Fruit fly (Drosophila melanogaster) whole organism, pupa: ENCODE measurements around the gene CG12502.

Source experiments
- CG10348 ChIP-seq: fragments of 200-800 bp; sonication (Bioruptor generic); IDR thresholded peaks from 2 replicates; pipeline ENCODE4 v1.3.6; 2022; ENCODE audit warnings: missing biosample characterization, missing genetic modification characterization
- CG12605 ChIP-seq: fragments of 200-800 bp; sonication (Bioruptor generic); IDR thresholded peaks from 2 replicates; pipeline ENCODE4 v1.3.6; 2022; ENCODE audit warnings: missing biosample characterization, missing genetic modification characterization
- CG13204 ChIP-seq: fragments of 200-800 bp; sonication (Bioruptor generic); optimal IDR thresholded peaks from 2 replicates; lab custom pipeline; 2018; ENCODE audit warnings: missing biosample characterization, mild to moderate bottlenecking, missing genetic modification characterization, moderate library complexity
- CG14655 ChIP-seq: fragments of 200-800 bp; sonication (Bioruptor generic); optimal IDR thresholded peaks from 3 replicates; lab custom pipeline; 2017; ENCODE audit warnings: mild to moderate bottlenecking, missing biosample characterization, missing genetic modification reagents, missing genetic modification characterization
- CG15710 ChIP-seq: fragments of 200-800 bp; sonication (Bioruptor generic); optimal IDR thresholded peaks from 2 replicates; lab custom pipeline; 2018; ENCODE audit warnings: missing biosample characterization, mild to moderate bottlenecking, missing genetic modification characterization, moderate library complexity
- CG17806 ChIP-seq: fragments of 200-800 bp; sonication (Bioruptor generic); optimal IDR thresholded peaks from 2 replicates; lab custom pipeline; 2018; ENCODE audit warnings: missing biosample characterization, mild to moderate bottlenecking, missing genetic modification characterization, moderate library complexity
- CG32121 ChIP-seq: fragments of 200-800 bp; sonication (Bioruptor generic); IDR thresholded peaks from 2 replicates; pipeline ENCODE4 v1.3.6; 2022; ENCODE audit warnings: missing biosample characterization, missing genetic modification characterization
- CG34367 ChIP-seq: fragments of 200-800 bp; sonication (Bioruptor generic); optimal IDR thresholded peaks from 2 replicates; lab custom pipeline; 2018; ENCODE audit warnings: missing biosample characterization, mild to moderate bottlenecking, missing genetic modification characterization
- CG4496 ChIP-seq: fragments of 200-800 bp; sonication (Bioruptor generic); IDR thresholded peaks from 3 replicates; pipeline ENCODE4 v1.3.6; 2022; ENCODE audit warnings: missing biosample characterization, missing genetic modification characterization
- CG8159 ChIP-seq: fragments of 200-800 bp; sonication (Bioruptor generic); optimal IDR thresholded peaks from 3 replicates; lab custom pipeline; 2018; ENCODE audit warnings: missing biosample characterization, mild to moderate bottlenecking, missing genetic modification characterization, moderate library complexity
- CG8301 ChIP-seq: fragments of 200-800 bp; sonication (Bioruptor generic); optimal IDR thresholded peaks from 2 replicates; lab custom pipeline; 2018; ENCODE audit warnings: missing biosample characterization, mild to moderate bottlenecking, missing genetic modification characterization
- CG9948 ChIP-seq: fragments of 200-800 bp; sonication (Bioruptor generic); optimal IDR thresholded peaks from 2 replicates; lab custom pipeline; 2018; ENCODE audit warnings: missing biosample characterization, mild to moderate bottlenecking, missing genetic modification characterization, moderate library complexity
- D1 ChIP-seq: fragments of 200-800 bp; sonication (Bioruptor generic); optimal IDR thresholded peaks from 2 replicates; lab custom pipeline; 2018; ENCODE audit warnings: missing biosample characterization, mild to moderate bottlenecking, missing genetic modification characterization, moderate library complexity
- EcR ChIP-seq: fragments of 200-800 bp; sonication (Bioruptor generic); optimal IDR thresholded peaks from 3 replicates; lab custom pipeline; 2019; ENCODE audit warnings: missing biosample characterization, missing genetic modification characterization, mild to moderate bottlenecking, moderate library complexity, missing genetic modification reagents
- Ets98B ChIP-seq: fragments of 200-800 bp; sonication (Bioruptor generic); IDR thresholded peaks from 2 replicates; pipeline ENCODE4 v1.3.6; 2022; ENCODE audit warnings: missing biosample characterization, missing genetic modification characterization
- Pif1A ChIP-seq: fragments of 200-800 bp; sonication (Bioruptor generic); optimal IDR thresholded peaks from 3 replicates; lab custom pipeline; 2016; ENCODE audit warnings: missing biosample characterization, missing genetic modification characterization
- Pif1B ChIP-seq: fragments of 200-800 bp; sonication (Bioruptor generic); optimal IDR thresholded peaks from 3 replicates; lab custom pipeline; 2016; ENCODE audit warnings: missing biosample characterization, missing genetic modification characterization
- Snoo ChIP-seq: fragments of 200-800 bp; sonication (Bioruptor generic); optimal IDR thresholded peaks from 3 replicates; lab custom pipeline; 2017; ENCODE audit warnings: missing biosample characterization, mild to moderate bottlenecking, missing genetic modification characterization, inconsistent platforms
- fd96Ca ChIP-seq: fragments of 200-800 bp; sonication (Bioruptor generic); IDR thresholded peaks from 3 replicates; pipeline ENCODE4 v1.3.6; 2022; ENCODE audit warnings: missing biosample characterization, missing genetic modification characterization
- gl ChIP-seq: fragments of 200-800 bp; sonication (Bioruptor generic); optimal IDR thresholded peaks from 2 replicates; lab custom pipeline; 2018; ENCODE audit warnings: missing biosample characterization, mild to moderate bottlenecking, missing genetic modification characterization
- rn ChIP-seq: fragments of 200-800 bp; sonication (Bioruptor generic); IDR thresholded peaks from 2 replicates; pipeline ENCODE4 v1.3.6; 2022; ENCODE audit warnings: missing biosample characterization, missing genetic modification characterization

Gene CG12502

dm6 chr3L:841260-841659 lies 23.9 kb upstream of the CG12502 start, which contains the start of the genes JMJD5 and Gr61a:
TSS of gene JMJD5 (minus strand) at chr3L:841360.
TSS of gene Gr61a (plus strand) at chr3L:841451.
- TF ChIP-seq Pif1B (GFP tag; lab: Kevin White, UChicago) (no peak), EcR (GFP tag; lab: Kevin White, UChicago) (no peak), CG32121 (no peak), CG12605 (no peak), D1 (tag; lab: Kevin White, UChicago) (no peak), Ets98B (GFP tag; lab: Robert Waterston, UW) (no peak), CG17806 (tag; lab: Kevin White, UChicago) (no peak), Snoo (tag; lab: Kevin White, UChicago) (no peak), CG8159 (tag; lab: Kevin White, UChicago) (no peak), CG10348 (GFP tag; lab: Robert Waterston, UW) (no peak), CG4496 (GFP tag; lab: Robert Waterston, UW) (no peak), CG14655 (GFP tag; lab: Kevin White, UChicago) (no peak), Pif1A (no peak), fd96Ca (GFP tag; lab: Robert Waterston, UW) (no peak), CG13204 (GFP tag; lab: Kevin White, UChicago) (no peak)

- TF ChIP-seq rn (GFP tag; lab: Robert Waterston, UW) = no peak
- no peak for TF ChIP-seq Pif1A
- no peak for TF ChIP-seq CG17806 (tag; lab: Kevin White, UChicago)
- TF ChIP-seq Pif1B (GFP tag; lab: Kevin White, UChicago) = no peak
- no peak for TF ChIP-seq EcR (GFP tag; lab: Kevin White, UChicago)
- no peak for TF ChIP-seq CG15710 (tag; lab: Kevin White, UChicago)
- TF ChIP-seq CG9948 (tag; lab: Kevin White, UChicago) = no peak
- no peak for TF ChIP-seq Ets98B (GFP tag; lab: Robert Waterston, UW)
- TF ChIP-seq CG34367 (tag; lab: Kevin White, UChicago) = no peak
- TF ChIP-seq Snoo (tag; lab: Kevin White, UChicago) = no peak
- TF ChIP-seq CG12605 = no peak
- no peak for TF ChIP-seq CG13204 (GFP tag; lab: Kevin White, UChicago)
- TF ChIP-seq gl (tag; lab: Kevin White, UChicago) = no peak
- no peak for TF ChIP-seq CG14655 (GFP tag; lab: Kevin White, UChicago)
- no peak for TF ChIP-seq CG10348 (GFP tag; lab: Robert Waterston, UW)
- no peak for TF ChIP-seq D1 (tag; lab: Kevin White, UChicago)
Observed at dm6 chr3L:843626-844025, 21.6 kb upstream of the CG12502 start, which contains the start of gene Cep290. TSS of gene Cep290 (plus strand) at chr3L:843926.

dm6 chr3L:851061-851460 lies 14.1 kb upstream of the CG12502 start, which contains the start of gene Dci:
TSS of gene Dci (plus strand) at chr3L:851346.
- TF ChIP-seq fd96Ca (GFP tag; lab: Robert Waterston, UW) (peak; percentile 72), CG4496 (GFP tag; lab: Robert Waterston, UW) (peak; percentile 63; the same call in 1 of the 3 replicates), CG34367 (tag; lab: Kevin White, UChicago) (no peak), CG8159 (tag; lab: Kevin White, UChicago) (peak; percentile 43), CG8301 (tag; lab: Kevin White, UChicago) (no peak), rn (GFP tag; lab: Robert Waterston, UW) (no peak), CG17806 (tag; lab: Kevin White, UChicago) (peak; percentile 41), CG32121 (peak; percentile 69), CG15710 (tag; lab: Kevin White, UChicago) (peak; percentile 49)

dm6 chr3L:852267-852666 lies 12.9 kb upstream of the CG12502 start:
- TF ChIP-seq CG15710 (tag; lab: Kevin White, UChicago) = no peak
- TF ChIP-seq fd96Ca (GFP tag; lab: Robert Waterston, UW) = no peak
- no peak for TF ChIP-seq Ets98B (GFP tag; lab: Robert Waterston, UW)
- no peak for TF ChIP-seq CG12605
- TF ChIP-seq rn (GFP tag; lab: Robert Waterston, UW) = no peak
- no peak for TF ChIP-seq CG10348 (GFP tag; lab: Robert Waterston, UW)
- TF ChIP-seq CG34367 (tag; lab: Kevin White, UChicago) = no peak
- no peak for TF ChIP-seq gl (tag; lab: Kevin White, UChicago)
- no peak for TF ChIP-seq Pif1A
- no peak for TF ChIP-seq D1 (tag; lab: Kevin White, UChicago)
- TF ChIP-seq CG14655 (GFP tag; lab: Kevin White, UChicago) = no peak

dm6 chr3L:857063-858015 lies 7.9 kb upstream of the CG12502 start, which contains the start of gene dpr20:
TSS of gene dpr20 (minus strand) at chr3L:857248.
- TF ChIP-seq CG10348 (GFP tag; lab: Robert Waterston, UW) (peak; percentile 70), CG32121 (peak; percentile 91), gl (tag; lab: Kevin White, UChicago) (peak; percentile 59), CG9948 (tag; lab: Kevin White, UChicago) (peak; percentile 61), fd96Ca (GFP tag; lab: Robert Waterston, UW) (peak; percentile 94), Snoo (tag; lab: Kevin White, UChicago) (peak; percentile 65), D1 (tag; lab: Kevin White, UChicago) (no peak), CG8159 (tag; lab: Kevin White, UChicago) (peak; percentile 81), Ets98B (GFP tag; lab: Robert Waterston, UW) (peak; percentile 94), CG13204 (GFP tag; lab: Kevin White, UChicago) (no peak), CG17806 (tag; lab: Kevin White, UChicago) (peak; percentile 78), EcR (GFP tag; lab: Kevin White, UChicago) (no peak), CG34367 (tag; lab: Kevin White, UChicago) (peak; percentile 60), CG15710 (tag; lab: Kevin White, UChicago) (peak; percentile 72), CG14655 (GFP tag; lab: Kevin White, UChicago) (peak; percentile 81), Pif1A (peak; percentile 78), CG8301 (tag; lab: Kevin White, UChicago) (peak; percentile 81), CG12605 (peak; percentile 95), CG4496 (GFP tag; lab: Robert Waterston, UW) (peak; percentile 96), Pif1B (GFP tag; lab: Kevin White, UChicago) (peak; percentile 76), rn (GFP tag; lab: Robert Waterston, UW) (peak; percentile 84)
